Fruit fly (Drosophila melanogaster) whole organism, embryonic: ENCODE data around the gene CG43675.

Source experiments
- Antp ChIP-seq: fragments of 200-800 bp; sonication (Bioruptor generic); optimal IDR thresholded peaks from 3 replicates; lab custom pipeline; 2016; ENCODE audit warnings: missing biosample characterization, missing genetic modification characterization
- Awh ChIP-seq: fragments of 200-800 bp; sonication (Bioruptor generic); IDR thresholded peaks from 2 replicates; pipeline ENCODE4, ENCODE4 v1.3.6; 2022; ENCODE audit warnings: missing biosample characterization, missing genetic modification characterization
- CG10431 ChIP-seq: fragments of 200-800 bp; sonication (Bioruptor generic); optimal IDR thresholded peaks from 3 replicates; lab custom pipeline; 2018; ENCODE audit warnings: missing biosample characterization, mild to moderate bottlenecking, missing genetic modification characterization
- CG10543 ChIP-seq: fragments of 200-800 bp; sonication (Bioruptor generic); optimal IDR thresholded peaks from 3 replicates; lab custom pipeline; 2017; ENCODE audit warnings: missing biosample characterization, mild to moderate bottlenecking, missing genetic modification characterization, moderate library complexity
- CG10565 ChIP-seq: fragments of 200-800 bp; sonication (Bioruptor generic); optimal IDR thresholded peaks from 3 replicates; lab custom pipeline; 2016; ENCODE audit warnings: missing biosample characterization, mild to moderate bottlenecking, missing genetic modification characterization
- CG12659 ChIP-seq: fragments of 200-800 bp; sonication (Bioruptor generic); optimal IDR thresholded peaks from 3 replicates; lab custom pipeline; 2017; ENCODE audit warnings: mild to moderate bottlenecking, missing biosample characterization, missing genetic modification reagents, missing genetic modification characterization
- CG13296 ChIP-seq: fragments of 200-800 bp; sonication (Bioruptor generic); optimal IDR thresholded peaks from 3 replicates; lab custom pipeline; 2018; ENCODE audit warnings: missing biosample characterization, mild to moderate bottlenecking, missing genetic modification characterization
- CG15514 ChIP-seq: fragments of 200-800 bp; sonication (Bioruptor generic); optimal IDR thresholded peaks from 3 replicates; lab custom pipeline; 2017; ENCODE audit warnings: missing biosample characterization, missing genetic modification characterization, mild to moderate bottlenecking, moderate library complexity, missing genetic modification reagents
- CG15696 ChIP-seq: fragments of 200-800 bp; sonication (Bioruptor generic); optimal IDR thresholded peaks from 2 replicates; lab custom pipeline; 2019; ENCODE audit warnings: missing biosample characterization, mild to moderate bottlenecking, missing genetic modification characterization, moderate library complexity
- CG1647 ChIP-seq: fragments of 200-800 bp; sonication (Bioruptor generic); optimal IDR thresholded peaks from 3 replicates; lab custom pipeline; 2016; ENCODE audit warnings: missing biosample characterization, missing genetic modification characterization
- CG18262 ChIP-seq: fragments of 200-800 bp; optimal IDR thresholded peaks from 3 replicates; lab custom pipeline; 2019; ENCODE audit warnings: missing biosample characterization, mild to moderate bottlenecking, missing genetic modification characterization, moderate library complexity
- CG2678 ChIP-seq: fragments of 200-800 bp; sonication (Bioruptor generic); optimal IDR thresholded peaks from 3 replicates; lab custom pipeline; 2019; ENCODE audit warnings: missing biosample characterization, mild to moderate bottlenecking, missing genetic modification characterization, moderate library complexity
- CG30020 ChIP-seq: fragments of 200-800 bp; optimal IDR thresholded peaks from 2 replicates; lab custom pipeline; 2019; ENCODE audit warnings: missing biosample characterization, mild to moderate bottlenecking, missing genetic modification characterization, moderate library complexity
- CG33213 ChIP-seq: fragments of 200-800 bp; sonication (Bioruptor generic); optimal IDR thresholded peaks from 3 replicates; lab custom pipeline; 2016; ENCODE audit warnings: missing biosample characterization, missing genetic modification characterization
- CG4328 ChIP-seq: fragments of 200-800 bp; sonication (Bioruptor generic); optimal IDR thresholded peaks from 3 replicates; lab custom pipeline; 2017; ENCODE audit warnings: missing biosample characterization, missing genetic modification reagents, missing genetic modification characterization
- CG4707 ChIP-seq: fragments of 200-800 bp; sonication (Bioruptor generic); optimal IDR thresholded peaks from 2 replicates; lab custom pipeline; 2018; ENCODE audit warnings: missing biosample characterization, mild to moderate bottlenecking, missing genetic modification characterization, moderate library complexity
- CG6854 ChIP-seq: fragments of 200-800 bp; sonication (Bioruptor generic); optimal IDR thresholded peaks from 3 replicates; lab custom pipeline; 2017; ENCODE audit warnings: missing biosample characterization, mild to moderate bottlenecking, missing genetic modification characterization
- CG7271 ChIP-seq: fragments of 200-800 bp; sonication (Bioruptor generic); optimal IDR thresholded peaks from 2 replicates; lab custom pipeline; 2018; ENCODE audit warnings: missing biosample characterization, mild to moderate bottlenecking, missing genetic modification characterization, moderate library complexity
- CG8478 ChIP-seq: fragments of >200 bp; optimal IDR thresholded peaks from 2 replicates; lab custom pipeline; 2018
- CoRest ChIP-seq: fragments of 200-800 bp; sonication (Bioruptor generic); optimal IDR thresholded peaks from 3 replicates; lab custom pipeline; 2018; ENCODE audit warnings: missing biosample characterization, mild to moderate bottlenecking, missing genetic modification characterization, moderate library complexity
- D ChIP-seq, 2 experiments: fragments of 200-800 bp in 1 of 2; fragments of >200 bp in 1 of 2; sonication (Bioruptor generic) in 1 of 2; optimal IDR thresholded peaks; 2 replicates in 1 of 2; 3 replicates in 1 of 2; lab custom pipeline; 2017; ENCODE audit warnings: mild to moderate bottlenecking in 1 of 2, missing biosample characterization in 1 of 2, missing genetic modification characterization in 1 of 2, missing genetic modification reagents in 1 of 2
- Hr51 ChIP-seq, 2 experiments: fragments of 200-800 bp; sonication (Bioruptor generic); optimal IDR thresholded peaks; 2 replicates in 1 of 2; 3 replicates in 1 of 2; lab custom pipeline; 2016 to 2018; ENCODE audit warnings: missing biosample characterization in 2 of 2, missing genetic modification characterization in 2 of 2, mild to moderate bottlenecking in 1 of 2, moderate library complexity in 1 of 2
- Max ChIP-seq: fragments of 200-800 bp; sonication (Bioruptor generic); optimal IDR thresholded peaks from 2 replicates; lab custom pipeline; 2016; ENCODE audit warnings: missing biosample characterization, mild to moderate bottlenecking, missing genetic modification characterization
- Meics ChIP-seq: fragments of 200-800 bp; sonication (Bioruptor generic); optimal IDR thresholded peaks from 2 replicates; lab custom pipeline; 2017; ENCODE audit warnings: missing biosample characterization, mild to moderate bottlenecking, missing genetic modification characterization
- Oaz ChIP-seq: fragments of 200-800 bp; sonication (Bioruptor generic); IDR thresholded peaks from 2 replicates; pipeline ENCODE4 v1.3.6; 2022; ENCODE audit warnings: missing biosample characterization, missing genetic modification characterization
- Pdp1 ChIP-seq, 2 experiments: fragments of 200-800 bp; sonication (Bioruptor generic); optimal IDR thresholded peaks; 3 replicates each; lab custom pipeline; 2016; ENCODE audit warnings: missing biosample characterization in 2 of 2, missing genetic modification characterization in 2 of 2, mild to moderate bottlenecking in 1 of 2, moderate library complexity in 1 of 2
- Ptx1 ChIP-seq: fragments of 200-800 bp; sonication (Bioruptor generic); IDR thresholded peaks from 2 replicates; pipeline ENCODE4 v1.3.6; 2022; ENCODE audit warnings: missing biosample characterization, missing genetic modification characterization
- Sox100B ChIP-seq: fragments of 200-800 bp; sonication (Bioruptor generic); optimal IDR thresholded peaks from 3 replicates; lab custom pipeline; 2018; ENCODE audit warnings: missing biosample characterization, mild to moderate bottlenecking, missing genetic modification characterization
- Sox102F ChIP-seq: fragments of 200-800 bp; sonication (Bioruptor generic); optimal IDR thresholded peaks from 2 replicates; lab custom pipeline; 2018; ENCODE audit warnings: missing biosample characterization, mild to moderate bottlenecking, missing genetic modification characterization, moderate library complexity
- Spps ChIP-seq: fragments of 200-800 bp; sonication (Bioruptor generic); optimal IDR thresholded peaks from 2 replicates; lab custom pipeline; 2018; ENCODE audit warnings: missing biosample characterization, mild to moderate bottlenecking, missing genetic modification characterization
- Vsx1 ChIP-seq: fragments of 200-800 bp; sonication (Bioruptor generic); optimal IDR thresholded peaks from 2 replicates; lab custom pipeline; 2017; ENCODE audit warnings: missing biosample characterization, mild to moderate bottlenecking, missing genetic modification characterization, missing genetic modification reagents
- ab ChIP-seq: fragments of 200-800 bp; sonication (Bioruptor generic); optimal IDR thresholded peaks from 2 replicates; lab custom pipeline; 2016; ENCODE audit warnings: missing biosample characterization, missing genetic modification characterization
- ara ChIP-seq: fragments of 200-800 bp; sonication (Bioruptor generic); IDR thresholded peaks from 2 replicates; pipeline ENCODE4 v1.3.6; 2022; ENCODE audit warnings: missing biosample characterization, missing genetic modification characterization
- btn ChIP-seq: fragments of 200-800 bp; sonication (Bioruptor generic); optimal IDR thresholded peaks from 2 replicates; lab custom pipeline; 2016; ENCODE audit warnings: missing biosample characterization, missing genetic modification characterization
- ci ChIP-seq: fragments of 200-800 bp; sonication (Bioruptor generic); IDR thresholded peaks from 3 replicates; pipeline ENCODE4 v1.3.6; 2022; ENCODE audit warnings: missing biosample characterization, missing genetic modification characterization
- crol ChIP-seq: fragments of 200-800 bp; sonication (Bioruptor generic); IDR thresholded peaks from 2 replicates; pipeline ENCODE4 v1.3.6; 2022; ENCODE audit warnings: missing biosample characterization, missing genetic modification characterization
- cwo ChIP-seq: fragments of 200-800 bp; sonication (Bioruptor generic); optimal IDR thresholded peaks from 3 replicates; lab custom pipeline; 2017; ENCODE audit warnings: missing biosample characterization, missing genetic modification characterization, mild to moderate bottlenecking, moderate library complexity, missing genetic modification reagents
- fd3F ChIP-seq: fragments of 200-800 bp; sonication (Bioruptor generic); optimal IDR thresholded peaks from 2 replicates; lab custom pipeline; 2018; ENCODE audit warnings: missing biosample characterization, mild to moderate bottlenecking, missing genetic modification characterization, moderate library complexity
- fu2 ChIP-seq: fragments of 200-800 bp; sonication (Bioruptor generic); optimal IDR thresholded peaks from 2 replicates; lab custom pipeline; 2016; ENCODE audit warnings: missing biosample characterization, missing genetic modification characterization
- ind ChIP-seq: fragments of 200-800 bp; sonication (Bioruptor generic); optimal IDR thresholded peaks from 3 replicates; lab custom pipeline; 2016; ENCODE audit warnings: missing biosample characterization, missing genetic modification characterization
- insv ChIP-seq, 2 experiments: fragments of 200-800 bp; sonication (Bioruptor generic); optimal IDR thresholded peaks; 3 replicates each; lab custom pipeline; 2016 to 2018; ENCODE audit warnings: missing biosample characterization in 2 of 2, missing genetic modification characterization in 2 of 2
- p53 ChIP-seq: fragments of 200-800 bp; sonication (Bioruptor generic); optimal IDR thresholded peaks from 2 replicates; lab custom pipeline; 2016; ENCODE audit warnings: missing biosample characterization, missing genetic modification characterization
- pita ChIP-seq: fragments of 200-800 bp; sonication (Bioruptor generic); optimal IDR thresholded peaks from 2 replicates; lab custom pipeline; 2017; ENCODE audit warnings: missing biosample characterization, mild to moderate bottlenecking, missing genetic modification characterization
- pzg ChIP-seq: fragments of 200-800 bp; sonication (Bioruptor generic); optimal IDR thresholded peaks from 3 replicates; lab custom pipeline; 2018; ENCODE audit warnings: missing biosample characterization, mild to moderate bottlenecking, missing genetic modification characterization, moderate library complexity
- sens-2 ChIP-seq: fragments of 200-800 bp; sonication (Bioruptor generic); IDR thresholded peaks from 2 replicates; pipeline ENCODE4 v1.3.6; 2022; ENCODE audit warnings: missing biosample characterization, missing genetic modification characterization
- shn ChIP-seq: fragments of 200-800 bp; sonication (Bioruptor generic); optimal IDR thresholded peaks from 3 replicates; lab custom pipeline; 2016; ENCODE audit warnings: missing biosample characterization, missing genetic modification characterization
- sim ChIP-seq: fragments of 200-800 bp; sonication (Bioruptor generic); IDR thresholded peaks from 2 replicates; pipeline ENCODE4 v1.3.6; 2022; ENCODE audit warnings: missing biosample characterization, missing genetic modification characterization
- ttk ChIP-seq: fragments of 200-800 bp; sonication (Bioruptor generic); IDR thresholded peaks from 2 replicates; pipeline ENCODE4 v2.1.2; 2022; ENCODE audit warnings: missing biosample characterization, missing genetic modification characterization
- vfl ChIP-seq: fragments of 200-800 bp; sonication (Bioruptor generic); optimal IDR thresholded peaks from 2 replicates; lab custom pipeline; 2016; ENCODE audit warnings: missing biosample characterization, missing genetic modification characterization
- wor ChIP-seq: fragments of 200-800 bp; sonication (Bioruptor generic); IDR thresholded peaks from 2 replicates; pipeline ENCODE4 v1.3.6; 2022; ENCODE audit warnings: missing biosample characterization, missing genetic modification characterization

Gene CG43675

DNA sequence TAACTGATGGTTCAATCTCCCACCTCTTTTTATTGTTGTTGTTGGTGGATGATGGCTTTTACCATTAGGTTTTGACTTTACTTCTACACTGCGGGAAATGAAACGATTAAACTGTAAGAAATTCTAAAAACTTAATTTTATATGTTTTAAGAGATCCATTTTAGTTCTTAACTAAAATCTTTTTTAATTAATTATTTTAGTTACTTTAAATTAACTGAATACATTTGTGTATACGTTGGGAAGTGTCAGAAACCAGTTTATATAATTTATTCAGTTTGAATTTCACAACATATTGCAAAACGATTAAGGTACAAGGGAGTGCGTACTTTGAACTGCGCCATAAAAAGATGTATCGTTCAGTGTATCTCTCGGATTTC, 2.0 kb upstream of the CG43675 start (continued):
- TF ChIP-seq CG10543 (GFP tag; lab: Kevin White, UChicago) (peak; percentile 49), CG8478 (lab: Kevin White, UChicago) (no peak), ci (GFP tag; lab: Robert Waterston, UW) (no peak), Spps (tag; lab: Kevin White, UChicago) (peak; percentile 84), CG15696 (tag; lab: Kevin White, UChicago) (peak; percentile 62), CG12659 (GFP tag; lab: Kevin White, UChicago) (peak; percentile 91), CG10431 (GFP tag; lab: Kevin White, UChicago) (peak; percentile 77), ab (no peak), CG13296 (peak; percentile 77), D (optimal IDR thresholded peaks at IDR 0.05; lab: Kevin White, UChicago) (no peak), D (GFP tag; optimal IDR thresholded peaks at IDR 0.05; lab: Kevin White, UChicago) (peak; percentile 86), CG4707 (GFP tag; lab: Kevin White, UChicago) (peak; percentile 52), Sox102F (GFP tag; lab: Kevin White, UChicago) (peak; percentile 93), Ptx1 (GFP tag; lab: Robert Waterston, UW) (no peak), pzg (GFP tag; lab: Kevin White, UChicago) (no peak), insv (GFP tag; optimal IDR thresholded peaks at IDR 0.05; lab: Kevin White, UChicago) (peak in 1 of 2 experiments; percentile 28), ttk (no peak), Oaz (GFP tag; lab: Robert Waterston, UW) (no peak), CG6854 (GFP tag; lab: Kevin White, UChicago) (peak; percentile 89), Hr51 (GFP tag; optimal IDR thresholded peaks at IDR 0.05; lab: Kevin White, UChicago) (peak; percentile 42 to 95), CG1647 (GFP tag; lab: Kevin White, UChicago) (peak; percentile 46), Max (GFP tag; lab: Kevin White, UChicago) (peak; percentile 78), CG33213 (GFP tag; lab: Kevin White, UChicago) (peak; percentile 6), btn (no peak), Antp (GFP tag; lab: Kevin White, UChicago) (peak; percentile 50), ind (GFP tag; lab: Kevin White, UChicago) (peak; percentile 84), CG7271 (tag; lab: Kevin White, UChicago) (peak; percentile 68), shn (GFP tag; lab: Kevin White, UChicago) (no peak), sim (GFP tag; lab: Robert Waterston, UW) (no peak), CG10565 (no peak), CG30020 (tag; lab: Kevin White, UChicago) (peak; percentile 51), CG18262 (tag; lab: Kevin White, UChicago) (peak; percentile 95), CG2678 (tag; lab: Kevin White, UChicago) (peak; percentile 95), CG15514 (peak; percentile 69), p53 (GFP tag; lab: Kevin White, UChicago) (no peak), CG4328 (GFP tag; lab: Kevin White, UChicago) (peak; percentile 71), Meics (GFP tag; lab: Kevin White, UChicago) (peak; percentile 87), sens-2 (GFP tag; lab: Robert Waterston, UW) (no peak), fd3F (GFP tag; lab: Kevin White, UChicago) (peak; percentile 83), crol (GFP tag; lab: Robert Waterston, UW) (no peak), Pdp1 (GFP tag; optimal IDR thresholded peaks at IDR 0.05; lab: Kevin White, UChicago) (peak in 1 of 2 experiments; percentile 49), fu2 (GFP tag; lab: Kevin White, UChicago) (peak; percentile 2), CoRest (tag; lab: Kevin White, UChicago) (peak; percentile 93), Vsx1 (GFP tag; lab: Kevin White, UChicago) (peak; percentile 81), Awh (no peak), pita (no peak), Sox100B (peak; percentile 91), cwo (GFP tag; lab: Kevin White, UChicago) (peak; percentile 80), ara (GFP tag; lab: Robert Waterston, UW) (no peak), wor (GFP tag; lab: Robert Waterston, UW) (no peak), vfl (GFP tag; lab: Kevin White, UChicago) (peak; percentile 52)
